Fruit fly (Drosophila melanogaster): ENCODE measurements around the gene unc.

DNA sequence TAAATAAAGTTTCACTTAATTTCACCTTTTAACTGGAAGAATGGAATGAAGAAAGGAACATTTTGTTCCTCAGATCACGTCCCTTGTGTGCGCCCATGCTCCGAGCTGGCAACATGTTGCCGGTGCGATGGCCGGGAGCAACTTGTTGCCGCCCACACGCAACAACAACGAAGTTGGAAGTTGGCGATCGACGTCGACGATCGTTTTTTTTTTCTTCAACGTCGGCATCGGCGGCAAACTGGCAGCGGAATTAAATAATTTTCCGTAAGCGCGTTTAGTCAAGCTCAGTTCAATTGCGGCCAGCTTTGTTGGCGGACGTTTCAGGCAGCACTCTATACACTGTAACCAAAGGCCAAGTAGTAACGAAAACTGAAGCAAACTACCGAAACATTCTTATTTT is 6.8 kb upstream of the unc start, which contains the start of gene ldd:
- TF ChIP-seq tai (GFP tag; optimal IDR thresholded peaks at IDR 0.05) (no peak), Hnf4 (GFP tag; optimal IDR thresholded peaks at IDR 0.05) (no peak), psq (GFP tag; optimal IDR thresholded peaks at IDR 0.05) (no peak), jim (GFP tag; optimal IDR thresholded peaks at IDR 0.05) (no peak), usp (GFP tag; optimal IDR thresholded peaks at IDR 0.05) (no peak), CG9705 (GFP tag; optimal IDR thresholded peaks at IDR 0.05) (no peak), lola (GFP tag; optimal IDR thresholded peaks at IDR 0.05) (no peak), Mio (GFP tag; optimal IDR thresholded peaks at IDR 0.05) (no peak), fru (GFP tag; optimal IDR thresholded peaks at IDR 0.05) (no peak), dmrt93B (GFP tag; optimal IDR thresholded peaks at IDR 0.05) (no peak), GATAd (GFP tag; optimal IDR thresholded peaks at IDR 0.05) (no peak), OdsH (GFP tag; optimal IDR thresholded peaks at IDR 0.05) (no peak), Sp1 (GFP tag; optimal IDR thresholded peaks at IDR 0.05) (no peak), Abd-B (GFP tag; optimal IDR thresholded peaks at IDR 0.05) (no peak)
